Worm (Caenorhabditis elegans): ENCODE data around the gene sri-77.
"Not testable (repeated sequence)": the region's sequence is repeated elsewhere in the genome, so short reads cannot be mapped to it uniquely, and the experiment has no call there.

sri-77 gene

ce11 chrII:2627154-2627799, 22.1 kb upstream of the sri-77 start, which contains the start of gene sri-71:
TSS of gene sri-71 (plus strand) at chrII:2627749.
- TF ChIP-seq dao-5 (tag; optimal IDR thresholded peaks at IDR 0.05) = no peak
- TF ChIP-seq him-1 (tag; optimal IDR thresholded peaks at IDR 0.05) = no peak
- TF ChIP-seq W03F9.2 (tag; optimal IDR thresholded peaks at IDR 0.05) = no peak

ce11 chrII:2624792-2625191, 19.6 kb upstream of the sri-77 start, which contains the start of gene lgc-28:
TSS of gene lgc-28 (plus strand) at chrII:2625092.
- no peak for TF ChIP-seq W03F9.2 (tag; optimal IDR thresholded peaks at IDR 0.05)
- TF ChIP-seq him-1 (tag; optimal IDR thresholded peaks at IDR 0.05) = no peak
- no peak for TF ChIP-seq dao-5 (tag; optimal IDR thresholded peaks at IDR 0.05)

- TF ChIP-seq W03F9.2, dao-5, him-1 (tag; optimal IDR thresholded peaks at IDR 0.05): not testable (repeated sequence)
Measured at ce11 chrII:2622936-2623452, 17.8 kb upstream of the sri-77 start, which contains the start of gene D2062.4. TSS of gene D2062.4 (plus strand) at chrII:2623402.

- TF ChIP-seq dao-5 (tag; optimal IDR thresholded peaks at IDR 0.05) (no peak), W03F9.2 (tag; optimal IDR thresholded peaks at IDR 0.05) (no peak), him-1 (tag; optimal IDR thresholded peaks at IDR 0.05) (no peak)
Measured at ce11 chrII:2622480-2622879, 17.3 kb upstream of the sri-77 start, which contains the start of gene D2062.5. TSS of gene D2062.5 (plus strand) at chrII:2622780.

ce11 chrII:2619148-2619547, 13.9 kb upstream of the sri-77 start, which contains the start of gene msrp-6:
TSS of gene msrp-6 (plus strand) at chrII:2619448.
- not testable (repeated sequence) for TF ChIP-seq W03F9.2, dao-5, him-1 (tag; optimal IDR thresholded peaks at IDR 0.05)

- not testable (repeated sequence) for TF ChIP-seq W03F9.2, dao-5, him-1 (tag; optimal IDR thresholded peaks at IDR 0.05)
Measured at ce11 chrII:2616634-2617033, 11.4 kb upstream of the sri-77 start, which contains the start of gene msrp-5. TSS of gene msrp-5 (plus strand) at chrII:2616934.

ce11 chrII:2612278-2612677, 7.1 kb upstream of the sri-77 start, which contains the start of gene D2062.13:
TSS of gene D2062.13 (plus strand) at chrII:2612578.
- TF ChIP-seq dao-5, W03F9.2, him-1 (tag; optimal IDR thresholded peaks at IDR 0.05): not testable (repeated sequence)

ce11 chrII:2611009-2611408, 5.8 kb upstream of the sri-77 start:
- TF ChIP-seq dao-5 (tag; optimal IDR thresholded peaks at IDR 0.05) (no peak), him-1 (tag; optimal IDR thresholded peaks at IDR 0.05) (no peak), W03F9.2 (tag; optimal IDR thresholded peaks at IDR 0.05) (no peak)

ce11 chrII:2610202-2610912, 5.1 kb upstream of the sri-77 start, which contains the start of gene sri-38:
TSS of gene sri-38 (plus strand) at chrII:2610862.
- no peak for TF ChIP-seq him-1 (tag; optimal IDR thresholded peaks at IDR 0.05)
- TF ChIP-seq dao-5 (tag; optimal IDR thresholded peaks at IDR 0.05) = no peak
- TF ChIP-seq W03F9.2 (tag; optimal IDR thresholded peaks at IDR 0.05) = no peak

- no peak for TF ChIP-seq dao-5 (tag; optimal IDR thresholded peaks at IDR 0.05)
- no peak for TF ChIP-seq W03F9.2 (tag; optimal IDR thresholded peaks at IDR 0.05)
- no peak for TF ChIP-seq him-1 (tag; optimal IDR thresholded peaks at IDR 0.05)
Measured at ce11 chrII:2600931-2601330, 4.3 kb downstream of the sri-77 start.

- TF ChIP-seq him-1, W03F9.2, dao-5 (tag; optimal IDR thresholded peaks at IDR 0.05): not testable (repeated sequence)
Measured at ce11 chrII:2600176-2600575, 5.0 kb downstream of the sri-77 start, which contains the start of gene F33H12.1. TSS of gene F33H12.1 (plus strand) at chrII:2600476.

- TF ChIP-seq W03F9.2 (tag; optimal IDR thresholded peaks at IDR 0.05) (no peak), dao-5 (tag; optimal IDR thresholded peaks at IDR 0.05) (no peak), him-1 (tag; optimal IDR thresholded peaks at IDR 0.05) (no peak)
Measured at ce11 chrII:2586861-2587554, 18.2 kb downstream of the sri-77 start, which contains the start of the genes F33H12.7 and sri-39. TSS of gene F33H12.7 (minus strand) at chrII:2586911. TSS of gene sri-39 (plus strand) at chrII:2587504.

ce11 chrII:2585493-2585892, 19.7 kb downstream of the sri-77 start, which contains the start of gene sri-36:
TSS of gene sri-36 (minus strand) at chrII:2585593.
- TF ChIP-seq him-1 (tag; optimal IDR thresholded peaks at IDR 0.05) (no peak), W03F9.2 (tag; optimal IDR thresholded peaks at IDR 0.05) (no peak), dao-5 (tag; optimal IDR thresholded peaks at IDR 0.05) (no peak)

Data from whole organism, L4/young adult.